Fruit fly (Drosophila melanogaster) whole organism, embryonic: ENCODE data around the gene Swip-1.

Experiments used
- CG30403 ChIP-seq: fragments of 200-800 bp; sonication (Bioruptor generic); optimal IDR thresholded peaks from 3 replicates; lab custom pipeline; 2016; ENCODE audit warnings: missing biosample characterization, missing genetic modification characterization
- CG4360 ChIP-seq: fragments of 200-800 bp; sonication (Bioruptor generic); IDR thresholded peaks from 2 replicates; pipeline ENCODE4 v1.3.6; 2022; ENCODE audit warnings: missing biosample characterization, missing genetic modification characterization
- Mes4 ChIP-seq: fragments of 200-800 bp; sonication (Bioruptor generic); optimal IDR thresholded peaks from 2 replicates; lab custom pipeline; 2016; ENCODE audit warnings: missing biosample characterization, missing genetic modification characterization
- lmd ChIP-seq: fragments of 200-800 bp; sonication (Bioruptor generic); IDR thresholded peaks from 2 replicates; pipeline ENCODE4 v1.3.6; 2022; ENCODE audit warnings: missing biosample characterization, missing genetic modification characterization
- maf-S ChIP-seq: fragments of 200-800 bp; sonication (Bioruptor generic); optimal IDR thresholded peaks from 2 replicates; lab custom pipeline; 2016; ENCODE audit warnings: missing biosample characterization, missing genetic modification characterization
- tio ChIP-seq: fragments of 200-800 bp; sonication (Bioruptor generic); optimal IDR thresholded peaks from 2 replicates; lab custom pipeline; 2017; ENCODE audit warnings: missing biosample characterization, missing genetic modification characterization, inconsistent platforms

DNA sequence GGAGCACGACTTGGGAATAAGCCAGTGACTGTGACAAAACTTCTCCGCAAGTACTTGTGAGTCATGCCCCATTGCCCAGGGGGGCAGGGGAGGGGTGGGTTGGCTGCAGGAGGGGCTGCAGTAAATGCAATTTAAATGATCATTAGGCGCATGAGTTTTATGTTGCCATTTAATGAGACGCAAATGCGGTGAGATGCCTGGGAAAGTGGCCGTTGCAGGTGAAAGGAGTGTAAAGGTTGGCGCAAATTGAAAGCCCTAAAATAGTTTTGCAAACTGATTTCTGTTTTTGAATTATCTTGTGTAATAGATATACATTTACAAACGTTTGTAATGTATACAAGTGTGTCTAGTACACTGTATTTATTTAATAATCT is 968 bp downstream of the Swip-1 start:
- no peak for TF ChIP-seq tio
- no peak for TF ChIP-seq CG4360
- TF ChIP-seq Mes4 (GFP tag; lab: Kevin White, UChicago), result no peak
- TF ChIP-seq maf-S (GFP tag; lab: Kevin White, UChicago), result no peak
- no peak for TF ChIP-seq lmd (GFP tag; lab: Robert Waterston, UW)
- no peak for TF ChIP-seq CG30403 (GFP tag; lab: Kevin White, UChicago)
